Worm (Caenorhabditis elegans) whole organism, early embryonic: Measurements from ENCODE around the gene R11D1.3.

ENCODE experiments used
- ets-7 ChIP-seq: sonication (generic microtip); optimal IDR thresholded peaks from 2 replicates; lab custom pipeline; 2016; ENCODE audit warnings: missing genotype, missing genetic modification characterization, missing compliant biosample characterization
- hmbx-1 ChIP-seq: sonication (generic microtip); optimal IDR thresholded peaks from 2 replicates; lab custom pipeline; 2016; ENCODE audit warnings: mild to moderate bottlenecking, missing genetic modification characterization, missing compliant biosample characterization
- pes-1 ChIP-seq: fragments of 200-800 bp; sonication (Bioruptor generic); IDR thresholded peaks from 2 replicates; pipeline ENCODE4 v1.3.6; 2022; ENCODE audit warnings: missing genetic modification reagents, missing genetic modification characterization, missing compliant biosample characterization

DNA sequence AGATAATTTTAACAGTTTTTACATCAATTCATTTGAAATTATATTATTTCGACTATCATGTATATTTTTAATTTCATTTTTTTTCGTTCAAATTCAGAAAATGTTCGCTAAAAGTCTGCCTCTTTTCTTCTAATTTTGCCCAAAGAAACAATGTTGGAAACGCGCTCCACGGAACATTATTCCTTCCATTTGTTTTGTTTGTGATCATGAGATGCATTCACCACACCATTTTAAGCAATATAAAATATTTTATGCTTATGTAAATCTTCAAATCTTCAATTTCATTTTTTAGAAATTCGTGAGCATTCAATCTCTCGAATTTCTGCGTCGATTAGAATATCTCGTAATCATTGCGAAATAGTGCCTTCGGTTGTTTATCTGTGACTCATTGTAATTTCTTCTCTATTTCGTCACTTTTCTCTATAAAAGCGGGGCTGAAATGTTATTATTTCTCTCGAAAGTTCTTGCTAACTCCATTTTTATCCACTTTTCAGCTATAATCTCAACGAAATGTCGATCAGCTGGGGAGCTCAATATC is 14.5 kb downstream of the R11D1.3 start, which contains the start of gene istr-1:
- no peak for TF ChIP-seq hmbx-1
- TF ChIP-seq ets-7 (tag; lab: Kevin White, UChicago) = no peak
- TF ChIP-seq pes-1 (GFP tag; lab: Robert Waterston, UW) = no peak
